Worm (Caenorhabditis elegans) whole organism, L4/young adult: ENCODE results near the gene ttr-59.

Experiments
- W03F9.2 ChIP-seq: fragments of 150-350 bp; optimal IDR thresholded peaks from 2 replicates; lab custom pipeline; 2014; ENCODE audit warnings: missing biosample characterization, missing genetic modification characterization
- dao-5 ChIP-seq: sonication (generic microtip); optimal IDR thresholded peaks from 2 replicates; lab custom pipeline; 2016; ENCODE audit warnings: missing genotype, missing genetic modification characterization, moderate library complexity, missing compliant biosample characterization
- him-1 ChIP-seq: sonication (generic microtip); optimal IDR thresholded peaks from 2 replicates; lab custom pipeline; 2016; ENCODE audit warnings: missing genotype, missing genetic modification reagents, missing genetic modification characterization, missing compliant biosample characterization

DNA sequence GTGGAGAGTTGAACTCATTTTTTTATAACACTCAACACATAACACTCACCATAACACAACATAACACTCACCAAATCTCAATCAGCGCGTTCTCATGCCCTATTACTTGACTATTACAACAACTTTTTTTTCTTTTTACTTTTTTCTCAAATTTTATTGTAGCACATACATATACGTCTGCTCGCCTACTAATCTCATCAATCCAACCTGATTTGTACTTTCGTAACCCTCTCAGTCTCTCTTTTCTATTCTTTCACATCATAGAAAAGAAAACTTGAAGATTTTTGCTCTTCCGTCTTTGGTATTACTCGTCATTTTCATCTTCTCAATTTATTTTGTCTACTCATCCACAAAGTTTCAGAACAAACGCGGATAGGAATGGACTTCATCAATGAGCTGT is 47.3 kb downstream of the ttr-59 start, which contains the start of gene npr-8:
- TF ChIP-seq him-1 (no peak), W03F9.2 (tag; lab: Kevin White, UChicago) (no peak), dao-5 (tag; lab: Kevin White, UChicago) (no peak)
